Worm (Caenorhabditis elegans) whole organism, young adult: ENCODE results near the gene Y55F3AM.9.

ENCODE experiments used
- D2030.7 ChIP-seq: fragments of 200-800 bp; sonication (Bioruptor generic); IDR thresholded peaks from 2 replicates; pipeline ENCODE4 v1.3.6; 2022; ENCODE audit warnings: missing genetic modification reagents, missing genetic modification characterization, missing compliant biosample characterization
- F37B4.10 ChIP-seq: fragments of 200-800 bp; sonication (Bioruptor generic); IDR thresholded peaks from 2 replicates; pipeline ENCODE4 v1.3.6; 2022; ENCODE audit warnings: missing genetic modification characterization, missing compliant biosample characterization
- K12H6.12 ChIP-seq: fragments of 200-800 bp; sonication (Bioruptor generic); optimal IDR thresholded peaks from 2 replicates; lab custom pipeline; 2018; ENCODE audit warnings: mild to moderate bottlenecking, missing genetic modification characterization, missing compliant biosample characterization
- Y53F4B.3 ChIP-seq: fragments of 200-800 bp; sonication (Bioruptor generic); IDR thresholded peaks from 2 replicates; pipeline ENCODE4 v1.3.6; 2022; ENCODE audit warnings: missing genetic modification reagents, missing genetic modification characterization, missing compliant biosample characterization
- ama-1 ChIP-seq, 3 experiments: fragments of 150-350 bp in 1 of 3; sonication (generic microtip) in 2 of 3; optimal IDR thresholded peaks; 2 replicates each; lab custom pipeline; 2014 to 2018; ENCODE audit warnings: missing biosample characterization in 2 of 3, missing genetic modification characterization in 2 of 3, missing genetic modification reagents in 2 of 3
- aptf-3 ChIP-seq: fragments of 200-800 bp; sonication (Bioruptor generic); IDR thresholded peaks from 2 replicates; pipeline ENCODE4 v1.3.6; 2022; ENCODE audit warnings: missing genetic modification characterization, missing compliant biosample characterization
- athp-1 ChIP-seq: sonication (generic microtip); optimal IDR thresholded peaks from 2 replicates; lab custom pipeline; 2017; ENCODE audit warnings: mild to moderate bottlenecking, missing genetic modification characterization, missing compliant biosample characterization
- cebp-1 ChIP-seq, 2 experiments: fragments of 200-800 bp in 1 of 2; sonication (Bioruptor generic) in 1 of 2; sonication (generic microtip) in 1 of 2; IDR thresholded peaks in 1 of 2; optimal IDR thresholded peaks in 1 of 2; 2 replicates each; pipeline versions ENCODE4 v1.3.6 to Lab custom; 2017 to 2022; ENCODE audit warnings: missing compliant biosample characterization in 2 of 2, missing genetic modification characterization in 2 of 2, mild to moderate bottlenecking in 1 of 2, missing genetic modification reagents in 1 of 2, moderate library complexity in 1 of 2
- ceh-79 ChIP-seq: sonication (generic microtip); optimal IDR thresholded peaks from 2 replicates; lab custom pipeline; 2017; ENCODE audit warnings: mild to moderate bottlenecking, missing genetic modification characterization, missing compliant biosample characterization
- dpff-1 ChIP-seq: sonication (generic microtip); optimal IDR thresholded peaks from 2 replicates; lab custom pipeline; 2017; ENCODE audit warnings: mild to moderate bottlenecking, missing genetic modification characterization, missing compliant biosample characterization
- egrh-3 ChIP-seq: fragments of 200-800 bp; sonication (Bioruptor generic); IDR thresholded peaks from 2 replicates; pipeline ENCODE4 v1.3.6; 2022; ENCODE audit warnings: missing genetic modification reagents, missing genetic modification characterization, missing compliant biosample characterization
- fkh-3 ChIP-seq: sonication (generic microtip); optimal IDR thresholded peaks from 2 replicates; lab custom pipeline; 2016; ENCODE audit warnings: mild to moderate bottlenecking, missing genetic modification characterization, missing compliant biosample characterization
- him-1 ChIP-seq: sonication (generic microtip); optimal IDR thresholded peaks from 2 replicates; lab custom pipeline; 2016; ENCODE audit warnings: missing genotype, missing genetic modification reagents, missing genetic modification characterization, missing compliant biosample characterization
- lag-1 ChIP-seq: fragments of 200-800 bp; sonication (Bioruptor generic); IDR thresholded peaks from 2 replicates; pipeline ENCODE4 v1.3.6; 2022; ENCODE audit warnings: missing genetic modification reagents, missing genetic modification characterization, missing compliant biosample characterization
- let-607 ChIP-seq, 2 experiments: fragments of 200-800 bp in 1 of 2; sonication (Bioruptor generic) in 1 of 2; sonication (generic microtip) in 1 of 2; optimal IDR thresholded peaks; 2 replicates each; lab custom pipeline; 2016 to 2018; ENCODE audit warnings: mild to moderate bottlenecking in 2 of 2, missing compliant biosample characterization in 2 of 2, missing genetic modification characterization in 2 of 2, moderate library complexity in 2 of 2, missing genotype in 1 of 2
- madf-6 ChIP-seq: fragments of 200-800 bp; sonication (Bioruptor generic); IDR thresholded peaks from 2 replicates; pipeline ENCODE4 v1.3.6; 2022; ENCODE audit warnings: missing genetic modification reagents, missing genetic modification characterization, missing compliant biosample characterization
- mcd-1 ChIP-seq: fragments of 200-800 bp; sonication (Bioruptor generic); IDR thresholded peaks from 2 replicates; pipeline ENCODE4 v1.3.6; 2022; ENCODE audit warnings: missing genetic modification reagents, missing genetic modification characterization, missing compliant biosample characterization
- mel-28 ChIP-seq: sonication (generic microtip); optimal IDR thresholded peaks from 2 replicates; lab custom pipeline; 2016; ENCODE audit warnings: borderline replicate concordance, mild to moderate bottlenecking, missing genetic modification characterization, missing compliant biosample characterization
- mxl-1 ChIP-seq: sonication (generic microtip); optimal IDR thresholded peaks from 2 replicates; lab custom pipeline; 2016; ENCODE audit warnings: missing genetic modification characterization, missing compliant biosample characterization
- nhr-27 ChIP-seq: fragments of 200-800 bp; sonication (Bioruptor generic); optimal IDR thresholded peaks from 2 replicates; lab custom pipeline; 2018; ENCODE audit warnings: mild to moderate bottlenecking, missing genetic modification characterization, moderate library complexity, missing compliant biosample characterization
- nhr-80 ChIP-seq: sonication (generic microtip); optimal IDR thresholded peaks from 2 replicates; lab custom pipeline; 2016; ENCODE audit warnings: missing genetic modification characterization, missing compliant biosample characterization
- rcor-1 ChIP-seq: fragments of 200-800 bp; sonication (Bioruptor generic); IDR thresholded peaks from 2 replicates; pipeline ENCODE4 v1.3.6; 2022; ENCODE audit warnings: missing genetic modification reagents, missing genetic modification characterization, missing compliant biosample characterization
- repo-1 ChIP-seq: sonication (generic microtip); optimal IDR thresholded peaks from 2 replicates; lab custom pipeline; 2017; ENCODE audit warnings: mild to moderate bottlenecking, missing genetic modification characterization, missing compliant biosample characterization
- snpc-1.1 ChIP-seq: sonication (generic microtip); optimal IDR thresholded peaks from 2 replicates; lab custom pipeline; 2017; ENCODE audit warnings: missing genetic modification characterization, mild to moderate bottlenecking, missing compliant biosample characterization, antibody characterized with exemption, moderate library complexity, missing genotype, missing genetic modification reagents; ENCODE audit not compliant: insufficient read depth
- snpc-4 ChIP-seq, 5 experiments: fragments of 150-350 bp in 1 of 5; sonication (generic microtip) in 4 of 5; optimal IDR thresholded peaks; 2 replicates each; lab custom pipeline; 2014 to 2018; ENCODE audit warnings: missing genetic modification characterization in 5 of 5, missing biosample characterization in 3 of 5, antibody characterized with exemption in 2 of 5, mild to moderate bottlenecking in 2 of 5, missing compliant biosample characterization in 2 of 5, missing genotype in 2 of 5, moderate library complexity in 2 of 5, missing genetic modification reagents in 1 of 5
- tbp1 ChIP-seq: fragments of 200-800 bp; sonication (Bioruptor generic); optimal IDR thresholded peaks from 2 replicates; lab custom pipeline; 2018; ENCODE audit warnings: mild to moderate bottlenecking, missing genetic modification characterization, missing compliant biosample characterization
- ztf-25 ChIP-seq: fragments of 200-800 bp; sonication (Bioruptor generic); IDR thresholded peaks from 2 replicates; pipeline ENCODE4 v1.3.6; 2022; ENCODE audit warnings: missing genetic modification reagents, missing genetic modification characterization, missing compliant biosample characterization
- ztf-26 ChIP-seq: sonication (generic microtip); optimal IDR thresholded peaks from 2 replicates; lab custom pipeline; 2017; ENCODE audit warnings: missing genetic modification characterization, missing compliant biosample characterization

Gene Y55F3AM.9

DNA sequence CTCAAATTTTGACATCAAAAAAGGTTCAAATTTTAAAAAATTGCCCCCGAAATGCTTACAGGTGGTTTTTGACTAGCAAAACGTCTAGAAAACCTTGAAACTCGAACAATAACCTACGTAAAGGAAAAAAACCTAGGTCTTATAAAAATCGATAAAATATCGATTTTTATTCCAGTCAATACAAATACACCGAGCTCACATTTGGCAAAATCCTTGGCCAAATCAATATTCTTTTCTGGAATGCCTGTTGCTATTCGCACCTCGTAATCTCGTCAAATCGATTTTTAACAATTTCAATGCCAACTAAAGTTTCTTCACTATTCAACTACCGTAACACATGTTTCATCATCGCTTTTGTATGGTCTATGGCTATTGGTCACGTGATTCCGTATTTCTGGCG, 37.5 kb upstream of the Y55F3AM.9 start:
- TF ChIP-seq F37B4.10, result no peak

DNA sequence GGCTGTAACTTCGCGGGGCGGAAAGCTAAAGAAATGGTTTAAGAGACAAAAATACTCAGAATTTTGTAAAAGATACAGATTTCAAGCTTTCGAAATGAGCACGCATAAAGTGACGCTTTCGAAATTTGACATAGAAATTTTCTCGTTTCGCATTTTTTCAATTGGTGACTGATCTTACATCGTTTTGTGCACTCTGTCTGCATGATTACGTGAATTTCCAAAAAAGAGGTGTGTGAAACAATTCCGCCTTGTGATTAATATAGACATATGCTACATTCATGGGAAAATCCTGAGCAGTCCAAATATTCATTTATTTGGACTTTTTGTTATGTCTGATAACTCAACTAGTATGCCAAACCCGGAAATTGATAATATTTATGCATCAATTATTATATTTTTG, 36.1 kb upstream of the Y55F3AM.9 start, which contains the start of gene srx-12:
Gene srx-12, plus strand, starts transcription at position 301 of the 400 bp plus-strand sequence.
- TF ChIP-seq K12H6.12 (tag; lab: Kevin White, UChicago) (no peak), let-607 (tag; optimal IDR thresholded peaks at IDR 0.05; lab: Kevin White, UChicago) (no peak), ceh-79 (tag; lab: Kevin White, UChicago) (no peak)

DNA sequence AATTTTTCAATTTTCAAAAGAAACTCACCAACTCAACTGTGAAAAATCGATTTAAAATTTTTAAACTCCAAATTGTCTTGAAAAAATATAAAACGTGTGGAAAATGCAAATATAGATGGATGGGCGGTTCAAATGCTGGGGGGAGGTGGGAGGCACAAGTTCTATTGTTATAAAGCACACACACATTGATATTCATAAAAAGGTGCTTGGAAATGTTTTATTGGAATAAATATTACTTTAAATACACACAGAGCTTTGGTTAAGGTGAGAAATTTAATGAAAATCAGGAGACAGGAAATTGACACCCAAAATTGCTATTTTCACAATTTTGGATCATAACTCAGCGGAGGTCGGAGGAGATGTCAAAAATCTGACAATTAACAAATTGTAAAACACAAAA, 34.8 kb upstream of the Y55F3AM.9 start, which contains the start of gene Y55F3AM.11:
Gene Y55F3AM.11, minus strand, starts transcription at position 101 of the 400 bp plus-strand sequence.
- no peak for TF ChIP-seq tbp1 (GFP tag; lab: Kevin White, UChicago)
- TF ChIP-seq mcd-1 (GFP tag; lab: Robert Waterston, UW), result no peak
- no peak for TF ChIP-seq nhr-27 (tag; lab: Kevin White, UChicago)
- no peak for TF ChIP-seq rcor-1
- TF ChIP-seq madf-6, result no peak
- no peak for TF ChIP-seq D2030.7 (GFP tag; lab: Robert Waterston, UW)
- TF ChIP-seq snpc-4 (GFP tag; optimal IDR thresholded peaks at IDR 0.05; lab: Kevin White, UChicago), result no peak
- no peak for TF ChIP-seq snpc-4 (tag; optimal IDR thresholded peaks at IDR 0.05; lab: Kevin White, UChicago)
- TF ChIP-seq ztf-26 (tag; lab: Kevin White, UChicago), result no peak
- no peak for TF ChIP-seq egrh-3 (GFP tag; lab: Robert Waterston, UW)
- TF ChIP-seq athp-1, result no peak

DNA sequence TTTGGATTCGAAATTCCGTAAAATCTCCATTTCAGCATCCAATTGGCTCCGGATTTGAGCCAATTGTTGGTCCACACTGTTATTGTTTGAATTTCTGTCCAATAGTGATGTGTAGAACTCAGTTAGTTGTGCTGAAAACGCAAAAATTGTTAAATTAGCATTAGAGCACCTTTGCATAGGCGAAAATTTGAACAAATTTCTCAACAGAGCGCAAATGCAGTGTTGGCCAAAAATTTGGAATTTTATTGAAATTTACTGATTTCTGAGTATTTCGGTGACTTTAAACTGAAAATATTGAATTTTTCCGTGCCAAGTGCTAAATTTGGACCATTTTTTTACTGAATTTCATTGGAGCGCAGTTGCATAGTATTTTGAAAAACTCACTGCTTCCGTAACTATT, 31.0 kb upstream of the Y55F3AM.9 start:
- no peak for TF ChIP-seq dpff-1 (tag; lab: Kevin White, UChicago)
- TF ChIP-seq mxl-1 (tag; lab: Kevin White, UChicago), result no peak
- TF ChIP-seq aptf-3 (GFP tag; lab: Robert Waterston, UW), result no peak
- peak; percentile 67 for TF ChIP-seq mcd-1 (GFP tag; lab: Robert Waterston, UW)
- TF ChIP-seq snpc-1.1 (tag; lab: Kevin White, UChicago), result no peak

DNA sequence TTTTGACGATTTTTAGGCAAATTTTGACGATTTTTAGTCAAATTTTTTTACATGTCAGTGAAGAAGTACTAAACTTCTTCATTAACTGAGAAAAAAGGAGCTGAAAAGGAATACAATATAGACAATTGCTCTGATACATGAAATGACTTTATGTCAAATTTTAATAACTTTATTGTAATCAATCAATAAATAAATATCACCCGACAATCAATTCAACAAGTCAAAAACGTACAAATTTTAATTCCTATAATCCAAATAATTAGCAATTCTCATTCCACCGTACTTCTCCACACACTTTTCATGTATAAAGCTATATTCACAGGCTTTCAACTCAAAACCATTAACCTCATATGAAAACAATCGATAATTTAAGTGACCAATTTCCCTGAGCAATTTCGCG, 29.0 kb upstream of the Y55F3AM.9 start:
- TF ChIP-seq ztf-25 (GFP tag; lab: Robert Waterston, UW) (no peak), him-1 (tag; lab: Kevin White, UChicago) (no peak), nhr-80 (no peak), fkh-3 (tag; lab: Kevin White, UChicago) (no peak), nhr-27 (tag; lab: Kevin White, UChicago) (no peak), lag-1 (no peak), ama-1 (optimal IDR thresholded peaks at IDR 0.05; lab: Kevin White, UChicago) (no peak), ama-1 (GFP tag; optimal IDR thresholded peaks at IDR 0.05; lab: Kevin White, UChicago) (no peak), cebp-1 (GFP tag; IDR thresholded peaks at IDR 0.05; lab: Robert Waterston, UW) (no peak), cebp-1 (tag; optimal IDR thresholded peaks at IDR 0.05; lab: Kevin White, UChicago) (no peak), repo-1 (no peak), mel-28 (no peak), Y53F4B.3 (GFP tag; lab: Robert Waterston, UW) (no peak)

DNA sequence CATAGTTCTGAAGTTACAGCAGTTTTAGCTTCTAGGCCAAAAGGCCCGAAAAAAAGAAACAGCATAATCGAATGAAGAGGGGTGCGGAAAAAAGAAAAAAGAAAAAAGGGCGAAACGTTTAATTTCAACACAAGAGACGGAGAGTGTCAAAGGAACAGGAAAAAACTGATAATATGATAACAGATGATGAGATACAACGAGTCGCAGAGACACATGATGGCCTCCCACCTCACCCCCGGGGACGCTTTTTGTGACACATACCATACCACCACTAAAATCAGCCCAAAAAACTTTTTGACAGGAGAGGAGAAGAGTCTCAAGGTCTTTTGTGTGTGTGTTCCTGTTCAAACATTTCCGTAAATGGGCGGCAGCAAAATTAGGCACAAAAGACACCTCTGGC, 25.6 kb upstream of the Y55F3AM.9 start:
- TF ChIP-seq snpc-4 (GFP tag; optimal IDR thresholded peaks at IDR 0.05; lab: Kevin White, UChicago) (no peak), snpc-4 (tag; optimal IDR thresholded peaks at IDR 0.05; lab: Kevin White, UChicago) (no peak), nhr-80 (peak; percentile 89)
